Worm (Caenorhabditis elegans): ENCODE data around the gene ZC518.8.

- no peak for TF ChIP-seq him-1 (tag; optimal IDR thresholded peaks at IDR 0.05)
- TF ChIP-seq dao-5 (tag; optimal IDR thresholded peaks at IDR 0.05): no peak
Measured at ce11 chrIV:12361392-12362092, at the start of gene ZC518.8, which contains the start of gene ccr-4.
